Worm (Caenorhabditis elegans) whole organism, young adult: ENCODE measurements around the gene srj-50.

ENCODE experiments used
- Y56A3A.18 ChIP-seq: fragments of 200-800 bp; sonication (Bioruptor generic); IDR thresholded peaks from 2 replicates; pipeline ENCODE4 v1.3.6; 2022; ENCODE audit warnings: missing genetic modification reagents, missing genetic modification characterization, missing compliant biosample characterization
- ceh-91 ChIP-seq: fragments of 200-800 bp; sonication (Bioruptor generic); IDR thresholded peaks from 2 replicates; pipeline ENCODE4 v1.3.6; 2022; ENCODE audit warnings: missing genetic modification reagents, missing genetic modification characterization, missing compliant biosample characterization
- efl-1 ChIP-seq: fragments of 150-350 bp; optimal IDR thresholded peaks from 2 replicates; lab custom pipeline; 2014; ENCODE audit warnings: missing biosample characterization, missing genetic modification reagents, missing genetic modification characterization
- egl-18 ChIP-seq: fragments of 200-800 bp; sonication (Bioruptor generic); IDR thresholded peaks from 2 replicates; pipeline ENCODE4 v1.3.6; 2022; ENCODE audit warnings: missing genetic modification reagents, missing genetic modification characterization, missing compliant biosample characterization
- him-1 ChIP-seq: sonication (generic microtip); optimal IDR thresholded peaks from 2 replicates; lab custom pipeline; 2016; ENCODE audit warnings: missing genotype, missing genetic modification reagents, missing genetic modification characterization, missing compliant biosample characterization
- snpc-1.3 ChIP-seq: sonication (generic microtip); optimal IDR thresholded peaks from 2 replicates; lab custom pipeline; 2017; ENCODE audit warnings: missing genetic modification characterization, mild to moderate bottlenecking, missing compliant biosample characterization, antibody characterized with exemption, moderate library complexity, missing genotype, missing genetic modification reagents; ENCODE audit not compliant: insufficient read depth
- snpc-4 ChIP-seq, 5 experiments: fragments of 150-350 bp in 1 of 5; sonication (generic microtip) in 4 of 5; optimal IDR thresholded peaks; 2 replicates each; lab custom pipeline; 2014 to 2018; ENCODE audit warnings: missing genetic modification characterization in 5 of 5, missing biosample characterization in 3 of 5, antibody characterized with exemption in 2 of 5, mild to moderate bottlenecking in 2 of 5, missing compliant biosample characterization in 2 of 5, missing genotype in 2 of 5, moderate library complexity in 2 of 5, missing genetic modification reagents in 1 of 5
- tbp1 ChIP-seq: fragments of 200-800 bp; sonication (Bioruptor generic); optimal IDR thresholded peaks from 2 replicates; lab custom pipeline; 2018; ENCODE audit warnings: mild to moderate bottlenecking, missing genetic modification characterization, missing compliant biosample characterization
- zfh-2 ChIP-seq: fragments of 200-800 bp; sonication (Bioruptor generic); conservative IDR thresholded peaks from 2 replicates; pipeline ENCODE4 v1.3.6; 2022; ENCODE audit warnings: missing genetic modification reagents, missing genetic modification characterization, missing compliant biosample characterization

- TF ChIP-seq ceh-91 (GFP tag; lab: Robert Waterston, UW) (no peak), Y56A3A.18 (no peak), snpc-1.3 (tag; lab: Kevin White, UChicago) (no peak), efl-1 (GFP tag; lab: Kevin White, UChicago) (no peak), zfh-2 (GFP tag; lab: Robert Waterston, UW) (no peak), egl-18 (no peak), snpc-4 (GFP tag; optimal IDR thresholded peaks at IDR 0.05; lab: Kevin White, UChicago) (no peak), snpc-4 (tag; optimal IDR thresholded peaks at IDR 0.05; lab: Kevin White, UChicago) (no peak), him-1 (tag; lab: Kevin White, UChicago) (no peak), tbp1 (GFP tag; lab: Kevin White, UChicago) (no peak)
These were observed 40.2 kb downstream of the srj-50 start for ce11 chrV:2872947-2873346.
